Fruit fly (Drosophila melanogaster) whole organism, embryonic: ENCODE results near the gene CG16978.
A peak's percentile ranks its signal among the peaks of the same experiment; 100 is the strongest.

ENCODE experiments used
- Blimp-1 ChIP-seq: fragments of 200-800 bp; sonication (Bioruptor generic); optimal IDR thresholded peaks from 3 replicates; lab custom pipeline; 2018; ENCODE audit warnings: missing biosample characterization, missing genetic modification characterization, mild to moderate bottlenecking, moderate library complexity, missing genetic modification reagents
- Bteb2 ChIP-seq: fragments of 200-800 bp; sonication (Bioruptor generic); optimal IDR thresholded peaks from 2 replicates; lab custom pipeline; 2016; ENCODE audit warnings: missing biosample characterization, missing genetic modification characterization
- CG11247 ChIP-seq: fragments of 200-800 bp; sonication (Bioruptor generic); IDR thresholded peaks from 2 replicates; pipeline ENCODE4 v1.3.6; 2022; ENCODE audit warnings: missing biosample characterization, missing genetic modification characterization
- CG13287 ChIP-seq: fragments of 200-800 bp; sonication (Bioruptor generic); IDR thresholded peaks from 2 replicates; pipeline ENCODE4 v1.3.6; 2022; ENCODE audit warnings: missing biosample characterization, missing genetic modification characterization; ENCODE audit not compliant: partially characterized antibody
- CG13424 ChIP-seq: fragments of 200-800 bp; sonication (Bioruptor generic); optimal IDR thresholded peaks from 2 replicates; lab custom pipeline; 2019; ENCODE audit warnings: missing biosample characterization, mild to moderate bottlenecking, missing genetic modification characterization, moderate library complexity
- CG1529 ChIP-seq: fragments of 200-800 bp; sonication (Bioruptor generic); optimal IDR thresholded peaks from 3 replicates; lab custom pipeline; 2018; ENCODE audit warnings: missing biosample characterization, missing genetic modification characterization
- CG15479 ChIP-seq: fragments of 200-800 bp; sonication (Bioruptor generic); optimal IDR thresholded peaks from 3 replicates; lab custom pipeline; 2019; ENCODE audit warnings: missing biosample characterization, mild to moderate bottlenecking, missing genetic modification characterization, moderate library complexity
- CG15696 ChIP-seq: fragments of 200-800 bp; sonication (Bioruptor generic); optimal IDR thresholded peaks from 2 replicates; lab custom pipeline; 2019; ENCODE audit warnings: missing biosample characterization, mild to moderate bottlenecking, missing genetic modification characterization, moderate library complexity
- CG17612 ChIP-seq: fragments of 200-800 bp; sonication (Bioruptor generic); IDR thresholded peaks from 2 replicates; pipeline ENCODE4 v1.3.6; 2022; ENCODE audit warnings: missing biosample characterization, missing genetic modification characterization
- CG17802 ChIP-seq: fragments of 200-800 bp; sonication (Bioruptor generic); optimal IDR thresholded peaks from 2 replicates; lab custom pipeline; 2018; ENCODE audit warnings: missing biosample characterization, mild to moderate bottlenecking, missing genetic modification characterization, moderate library complexity
- CG18262 ChIP-seq: fragments of 200-800 bp; optimal IDR thresholded peaks from 3 replicates; lab custom pipeline; 2019; ENCODE audit warnings: missing biosample characterization, mild to moderate bottlenecking, missing genetic modification characterization, moderate library complexity
- CG2202 ChIP-seq: fragments of 200-800 bp; sonication (Bioruptor generic); optimal IDR thresholded peaks from 2 replicates; lab custom pipeline; 2018; ENCODE audit warnings: missing biosample characterization, mild to moderate bottlenecking, missing genetic modification characterization
- CG2678 ChIP-seq: fragments of 200-800 bp; sonication (Bioruptor generic); optimal IDR thresholded peaks from 3 replicates; lab custom pipeline; 2019; ENCODE audit warnings: missing biosample characterization, mild to moderate bottlenecking, missing genetic modification characterization, moderate library complexity
- CG32767 ChIP-seq: fragments of 200-800 bp; sonication (Bioruptor generic); IDR thresholded peaks from 2 replicates; pipeline ENCODE4 v1.3.6; 2022; ENCODE audit warnings: missing biosample characterization, missing genetic modification characterization
- CG3726 ChIP-seq: fragments of 200-800 bp; sonication (Bioruptor generic); IDR thresholded peaks from 3 replicates; pipeline ENCODE4, ENCODE4 v1.3.6; 2022; ENCODE audit warnings: missing biosample characterization, missing genetic modification characterization
- CG4328 ChIP-seq: fragments of 200-800 bp; sonication (Bioruptor generic); optimal IDR thresholded peaks from 3 replicates; lab custom pipeline; 2017; ENCODE audit warnings: missing biosample characterization, missing genetic modification reagents, missing genetic modification characterization
- CG4360 ChIP-seq: fragments of 200-800 bp; sonication (Bioruptor generic); IDR thresholded peaks from 2 replicates; pipeline ENCODE4 v1.3.6; 2022; ENCODE audit warnings: missing biosample characterization, missing genetic modification characterization
- CG4424 ChIP-seq: fragments of 200-800 bp; sonication (Bioruptor generic); optimal IDR thresholded peaks from 3 replicates; lab custom pipeline; 2016; ENCODE audit warnings: missing biosample characterization, missing genetic modification characterization
- CG5245 ChIP-seq: fragments of 200-800 bp; sonication (Bioruptor generic); optimal IDR thresholded peaks from 3 replicates; lab custom pipeline; 2016; ENCODE audit warnings: missing biosample characterization, missing genetic modification characterization
- CG7271 ChIP-seq: fragments of 200-800 bp; sonication (Bioruptor generic); optimal IDR thresholded peaks from 2 replicates; lab custom pipeline; 2018; ENCODE audit warnings: missing biosample characterization, mild to moderate bottlenecking, missing genetic modification characterization, moderate library complexity
- CG8281 ChIP-seq: fragments of 200-800 bp; sonication (Bioruptor generic); optimal IDR thresholded peaks from 2 replicates; lab custom pipeline; 2018; ENCODE audit warnings: missing biosample characterization, mild to moderate bottlenecking, missing genetic modification characterization, moderate library complexity
- D19A ChIP-seq: fragments of 200-800 bp; optimal IDR thresholded peaks from 3 replicates; lab custom pipeline; 2019; ENCODE audit warnings: missing biosample characterization, mild to moderate bottlenecking, missing genetic modification characterization, moderate library complexity
- Deaf1 ChIP-seq: fragments of 200-800 bp; optimal IDR thresholded peaks from 3 replicates; lab custom pipeline; 2019; ENCODE audit warnings: missing biosample characterization, mild to moderate bottlenecking, missing genetic modification characterization, moderate library complexity
- Doc3 ChIP-seq: fragments of 200-800 bp; sonication (Bioruptor generic); IDR thresholded peaks from 3 replicates; pipeline ENCODE4 v1.3.6; 2022; ENCODE audit warnings: missing biosample characterization, missing genetic modification characterization; ENCODE audit not compliant: partially characterized antibody
- Drgx ChIP-seq: fragments of 200-800 bp; sonication (Bioruptor generic); IDR thresholded peaks from 2 replicates; pipeline ENCODE4 v1.3.6; 2022; ENCODE audit warnings: missing biosample characterization, missing genetic modification characterization
- Elba2 ChIP-seq: fragments of 200-800 bp; sonication (Bioruptor generic); optimal IDR thresholded peaks from 3 replicates; lab custom pipeline; 2016; ENCODE audit warnings: missing biosample characterization, missing genetic modification characterization
- H2.0 ChIP-seq: fragments of 200-800 bp; sonication (Bioruptor generic); IDR thresholded peaks from 2 replicates; pipeline ENCODE4 v1.3.6; 2022; ENCODE audit warnings: missing biosample characterization, missing genetic modification characterization
- Hand ChIP-seq: fragments of 200-800 bp; sonication (Bioruptor generic); optimal IDR thresholded peaks from 2 replicates; lab custom pipeline; 2017; ENCODE audit warnings: mild to moderate bottlenecking, missing biosample characterization, missing genetic modification reagents, missing genetic modification characterization
- Hr3 ChIP-seq: fragments of 200-800 bp; sonication (Bioruptor generic); optimal IDR thresholded peaks from 3 replicates; lab custom pipeline; 2016; ENCODE audit warnings: missing biosample characterization, missing genetic modification characterization
- Meics ChIP-seq: fragments of 200-800 bp; sonication (Bioruptor generic); optimal IDR thresholded peaks from 2 replicates; lab custom pipeline; 2017; ENCODE audit warnings: missing biosample characterization, mild to moderate bottlenecking, missing genetic modification characterization
- PHDP ChIP-seq: fragments of 200-800 bp; sonication (Bioruptor generic); optimal IDR thresholded peaks from 3 replicates; lab custom pipeline; 2018; ENCODE audit warnings: missing biosample characterization, mild to moderate bottlenecking, missing genetic modification characterization, moderate library complexity
- Pdp1 ChIP-seq, 2 experiments: fragments of 200-800 bp; sonication (Bioruptor generic); optimal IDR thresholded peaks; 3 replicates each; lab custom pipeline; 2016; ENCODE audit warnings: missing biosample characterization in 2 of 2, missing genetic modification characterization in 2 of 2, mild to moderate bottlenecking in 1 of 2, moderate library complexity in 1 of 2
- Ptx1 ChIP-seq: fragments of 200-800 bp; sonication (Bioruptor generic); IDR thresholded peaks from 2 replicates; pipeline ENCODE4 v1.3.6; 2022; ENCODE audit warnings: missing biosample characterization, missing genetic modification characterization
- ab ChIP-seq: fragments of 200-800 bp; sonication (Bioruptor generic); optimal IDR thresholded peaks from 2 replicates; lab custom pipeline; 2016; ENCODE audit warnings: missing biosample characterization, missing genetic modification characterization
- ara ChIP-seq: fragments of 200-800 bp; sonication (Bioruptor generic); IDR thresholded peaks from 2 replicates; pipeline ENCODE4 v1.3.6; 2022; ENCODE audit warnings: missing biosample characterization, missing genetic modification characterization
- cas ChIP-seq: fragments of 200-800 bp; sonication (Bioruptor generic); IDR thresholded peaks from 2 replicates; pipeline ENCODE4 v1.3.6; 2022; ENCODE audit warnings: missing biosample characterization, missing genetic modification characterization
- dmrt99B ChIP-seq: fragments of 200-800 bp; sonication (Bioruptor generic); optimal IDR thresholded peaks from 2 replicates; lab custom pipeline; 2018; ENCODE audit warnings: missing biosample characterization, mild to moderate bottlenecking, missing genetic modification characterization, moderate library complexity
- dysf ChIP-seq: fragments of 200-800 bp; sonication (Bioruptor generic); IDR thresholded peaks from 3 replicates; pipeline ENCODE4 v1.3.6; 2022; ENCODE audit warnings: missing biosample characterization, missing genetic modification characterization
- ftz-f1 ChIP-seq: fragments of 200-800 bp; sonication (Bioruptor generic); optimal IDR thresholded peaks from 2 replicates; lab custom pipeline; 2016; ENCODE audit warnings: missing biosample characterization, missing genetic modification characterization
- gfzf ChIP-seq: fragments of 200-800 bp; sonication (Bioruptor generic); optimal IDR thresholded peaks from 2 replicates; lab custom pipeline; 2016; ENCODE audit warnings: missing biosample characterization, mild to moderate bottlenecking, missing genetic modification characterization, moderate library complexity
- kah ChIP-seq: fragments of 200-800 bp; sonication (Bioruptor generic); optimal IDR thresholded peaks from 2 replicates; lab custom pipeline; 2018; ENCODE audit warnings: missing biosample characterization, mild to moderate bottlenecking, missing genetic modification characterization
- knrl ChIP-seq: fragments of 200-800 bp; sonication (Bioruptor generic); IDR thresholded peaks from 3 replicates; pipeline ENCODE4 v1.3.6; 2022; ENCODE audit warnings: missing biosample characterization, missing genetic modification characterization; ENCODE audit not compliant: partially characterized antibody
- mam ChIP-seq: fragments of 200-800 bp; sonication (Bioruptor generic); optimal IDR thresholded peaks from 3 replicates; lab custom pipeline; 2016; ENCODE audit warnings: missing biosample characterization, missing genetic modification characterization
- prd ChIP-seq, 3 experiments: fragments of >200 bp in 2 of 3; fragments of 200-800 bp in 1 of 3; sonication (Bioruptor generic) in 1 of 3; optimal IDR thresholded peaks in 2 of 3; IDR thresholded peaks in 1 of 3; 2 replicates in 2 of 3; 3 replicates in 1 of 3; pipeline versions ENCODE4 v1.3.6 to Lab custom; 2017 to 2022; ENCODE audit warnings: missing biosample characterization in 1 of 3, missing genetic modification characterization in 1 of 3
- repo ChIP-seq: fragments of 200-800 bp; sonication (Bioruptor generic); optimal IDR thresholded peaks from 2 replicates; lab custom pipeline; 2016; ENCODE audit warnings: missing biosample characterization, missing genetic modification characterization
- rib ChIP-seq: fragments of 200-800 bp; sonication (Bioruptor generic); IDR thresholded peaks from 2 replicates; pipeline ENCODE4 v1.3.6; 2022; ENCODE audit warnings: missing biosample characterization, missing genetic modification characterization
- schlank ChIP-seq: fragments of 200-800 bp; sonication (Bioruptor generic); optimal IDR thresholded peaks from 2 replicates; lab custom pipeline; 2018; ENCODE audit warnings: missing biosample characterization, mild to moderate bottlenecking, missing genetic modification characterization
- sd ChIP-seq: fragments of 200-800 bp; sonication (Bioruptor generic); optimal IDR thresholded peaks from 3 replicates; lab custom pipeline; 2018; ENCODE audit warnings: missing biosample characterization, mild to moderate bottlenecking, missing genetic modification characterization, moderate library complexity
- sr ChIP-seq: fragments of 200-800 bp; sonication (Bioruptor generic); IDR thresholded peaks from 3 replicates; pipeline ENCODE4 v1.3.6; 2022; ENCODE audit warnings: missing biosample characterization, missing genetic modification characterization
- twi ChIP-seq: fragments of 200-800 bp; optimal IDR thresholded peaks from 2 replicates; lab custom pipeline; 2019; ENCODE audit warnings: missing biosample characterization, mild to moderate bottlenecking, missing genetic modification characterization, moderate library complexity

CG16978 gene

dm6 chr2L:13191894-13192293, 48.5 kb upstream of the CG16978 start, which contains the start of the genes CG16974 and Edem2 (continued):
- TF ChIP-seq kah (GFP tag; lab: Kevin White, UChicago) (no peak), ab (GFP tag; lab: Kevin White, UChicago) (no peak), CG15479 (GFP tag; lab: Kevin White, UChicago) (no peak), CG8281 (no peak), sd (no peak), sr (GFP tag; lab: Robert Waterston, UW) (no peak), schlank (no peak), Hand (no peak), dysf (GFP tag; lab: Robert Waterston, UW) (peak; percentile 66; the same call in 1 of the 3 replicates), CG15696 (tag; lab: Kevin White, UChicago) (no peak), Doc3 (GFP tag; lab: Robert Waterston, UW) (no peak), repo (GFP tag; lab: Kevin White, UChicago) (no peak), CG4424 (GFP tag; lab: Kevin White, UChicago) (no peak), CG11247 (GFP tag; lab: Robert Waterston, UW) (peak; percentile 47; the same call in 1 of the 2 replicates), Deaf1 (no peak), CG1529 (no peak), CG17612 (no peak), CG32767 (GFP tag; lab: Robert Waterston, UW) (peak; percentile 71), twi (no peak), ftz-f1 (peak; percentile 39), CG5245 (GFP tag; lab: Kevin White, UChicago) (peak; percentile 51), CG7271 (tag; lab: Kevin White, UChicago) (peak; percentile 87), Blimp-1 (GFP tag; lab: Kevin White, UChicago) (no peak), ara (GFP tag; lab: Robert Waterston, UW) (no peak), CG2678 (tag; lab: Kevin White, UChicago) (no peak), knrl (GFP tag; lab: Robert Waterston, UW) (peak; percentile 48), CG17802 (tag; lab: Kevin White, UChicago) (peak; percentile 20), Pdp1 (GFP tag; optimal IDR thresholded peaks at IDR 0.05; lab: Kevin White, UChicago) (peak in 1 of 2 experiments; percentile 39), rib (GFP tag; lab: Robert Waterston, UW) (peak; percentile 65), prd (optimal IDR thresholded peaks at IDR 0.05; lab: Kevin White, UChicago) (no peak), prd (GFP tag; IDR thresholded peaks at IDR 0.05; lab: Robert Waterston, UW) (peak; percentile 90), Hr3 (peak; percentile 78), PHDP (tag; lab: Kevin White, UChicago) (no peak), Drgx (no peak), dmrt99B (tag; lab: Kevin White, UChicago) (no peak), CG18262 (no peak), Meics (no peak), cas (GFP tag; lab: Robert Waterston, UW) (no peak), Bteb2 (peak; percentile 8), Elba2 (GFP tag; lab: Kevin White, UChicago) (peak; percentile 22), Ptx1 (GFP tag; lab: Robert Waterston, UW) (peak; percentile 88), H2.0 (GFP tag; lab: Robert Waterston, UW) (peak; percentile 66), CG13424 (tag; lab: Kevin White, UChicago) (peak; percentile 73), CG3726 (GFP tag; lab: Robert Waterston, UW) (no peak), CG13287 (GFP tag; lab: Robert Waterston, UW) (peak; percentile 34; the same call in 1 of the 2 replicates), CG2202 (tag; lab: Kevin White, UChicago) (peak; percentile 42), CG4360 (GFP tag; lab: Robert Waterston, UW) (no peak), mam (GFP tag; lab: Kevin White, UChicago) (peak; percentile 34), D19A (tag; lab: Kevin White, UChicago) (no peak), CG4328 (GFP tag; lab: Kevin White, UChicago) (no peak), gfzf (GFP tag; lab: Kevin White, UChicago) (peak; percentile 73)
